Fruit fly (Drosophila melanogaster): ENCODE data around the gene SNF4Agamma.
A peak's percentile ranks its signal among the peaks of the same experiment; 100 is the strongest.

Gene SNF4Agamma

dm6 chr3R:21133951-21134350, 6.6 kb upstream of the SNF4Agamma start, which contains the start of gene Usp8:
Usp8 (plus strand) TSS chr3R:21134262.
- TF ChIP-seq sug (tag; optimal IDR thresholded peaks at IDR 0.05) (peak; percentile 49), CG13296 (GFP tag; optimal IDR thresholded peaks at IDR 0.05) (no peak), CG10321 (GFP tag; IDR thresholded peaks at IDR 0.05) (no peak), sens (GFP tag) (peak; percentile 18), ro (GFP tag; IDR thresholded peaks at IDR 0.05) (no peak), z (GFP tag; IDR thresholded peaks at IDR 0.05) (no peak), CG3163 (GFP tag; optimal IDR thresholded peaks at IDR 0.05) (no peak), HLH4C (GFP tag; IDR thresholded peaks at IDR 0.05; ENCODE audit: partially characterized antibody) (0 out of 3 replicates have a peak, but pooled peaks have one; percentile 47), dpn (GFP tag; optimal IDR thresholded peaks at IDR 0.05) (peak in 1 of 2 experiments; percentile 22), BEAF-32 (GFP tag; optimal IDR thresholded peaks at IDR 0.05) (peak; percentile 13), CG2120 (GFP tag; optimal IDR thresholded peaks at IDR 0.05) (peak; percentile 33), nerfin-1 (tag; optimal IDR thresholded peaks at IDR 0.05) (peak; percentile 11), MBD-R2 (GFP tag; IDR thresholded peaks at IDR 0.05) (peak; percentile 43; the same call in 1 of the 2 replicates), CG17829 (tag; optimal IDR thresholded peaks at IDR 0.05) (peak; percentile 23), twi (tag; optimal IDR thresholded peaks at IDR 0.05) (peak; percentile 2), Dp (GFP tag; optimal IDR thresholded peaks at IDR 0.05) (peak; percentile 10), CG15601 (tag; optimal IDR thresholded peaks at IDR 0.05) (peak; percentile 1), CG4707 (GFP tag; optimal IDR thresholded peaks at IDR 0.05) (no peak), Dbx (GFP tag; IDR thresholded peaks at IDR 0.05) (no peak), onecut (GFP tag; IDR thresholded peaks at IDR 0.05) (no peak), Xbp1 (GFP tag; optimal IDR thresholded peaks at IDR 0.05) (peak; percentile 34), dmrt11E (tag; optimal IDR thresholded peaks at IDR 0.05) (peak; percentile 29), CG17186 (GFP tag; optimal IDR thresholded peaks at IDR 0.05) (no peak), pan (optimal IDR thresholded peaks at IDR 0.05) (no peak), pan (GFP tag; optimal IDR thresholded peaks at IDR 0.05 in 1 of 2, IDR thresholded peaks at IDR 0.05 in 1 of 2) (no peak), Hr3 (GFP tag; optimal IDR thresholded peaks at IDR 0.05) (peak; percentile 29), CG7556 (GFP tag; optimal IDR thresholded peaks at IDR 0.05) (peak; percentile 43), YL-1 (GFP tag; optimal IDR thresholded peaks at IDR 0.05) (peak; percentile 20), CG1529 (GFP tag; optimal IDR thresholded peaks at IDR 0.05) (no peak), CG2712 (tag; optimal IDR thresholded peaks at IDR 0.05) (peak; percentile 66), slbo (GFP tag; IDR thresholded peaks at IDR 0.05) (peak; percentile 39; the same call in 1 of the 2 replicates), Side (GFP tag; optimal IDR thresholded peaks at IDR 0.05) (no peak), caup (GFP tag; optimal IDR thresholded peaks at IDR 0.05; ENCODE audit: severe bottlenecking) (no peak), CG6689 (GFP tag; IDR thresholded peaks at IDR 0.05) (0 out of 2 replicates have a peak, but pooled peaks have one; percentile 7), gcm (GFP tag; optimal IDR thresholded peaks at IDR 0.05) (peak; percentile 23), row (GFP tag; IDR thresholded peaks at IDR 0.05) (peak; percentile 80), Oaz (GFP tag; IDR thresholded peaks at IDR 0.05) (no peak), hkb (optimal IDR thresholded peaks at IDR 0.05) (no peak), hkb (GFP tag; IDR thresholded peaks at IDR 0.05) (no peak), Dll (GFP tag; IDR thresholded peaks at IDR 0.05; ENCODE audit: partially characterized antibody) (no peak), stwl (tag; optimal IDR thresholded peaks at IDR 0.05) (peak; percentile 17), wor (GFP tag; IDR thresholded peaks at IDR 0.05) (no peak), CG18262 (tag; optimal IDR thresholded peaks at IDR 0.05) (peak; percentile 60), CG12659 (GFP tag; optimal IDR thresholded peaks at IDR 0.05) (peak; percentile 51), E2f2 (GFP tag; IDR thresholded peaks at IDR 0.05) (peak; percentile 14; the same call in 1 of the 2 replicates), CG30403 (GFP tag; optimal IDR thresholded peaks at IDR 0.05) (peak; percentile 65), Dip2 (GFP tag; IDR thresholded peaks at IDR 0.05) (no peak), fru (optimal IDR thresholded peaks at IDR 0.05) (no peak), CTCF (GFP tag; optimal IDR thresholded peaks at IDR 0.05) (peak; percentile 9), Fer3 (tag; optimal IDR thresholded peaks at IDR 0.05) (peak; percentile 23), Dref (GFP tag; IDR thresholded peaks at IDR 0.05) (peak; percentile 65), CG13287 (GFP tag; IDR thresholded peaks at IDR 0.05; ENCODE audit: partially characterized antibody) (no peak)
